Worm (Caenorhabditis elegans): Measurements from ENCODE around the gene cyp-13A3.

The cyp-13A3 gene

ce11 chrII:9738820-9739219, 54.3 kb downstream of the cyp-13A3 start (continued):
- no peak for TF ChIP-seq F49E8.2 (tag; optimal IDR thresholded peaks at IDR 0.05; ENCODE audit: borderline replicate concordance)
- peak; percentile 88 for TF ChIP-seq dve-1 (tag; optimal IDR thresholded peaks at IDR 0.05; ENCODE audit: insufficient read depth)
- peak; percentile 26 to 57 for TF ChIP-seq lsy-2 (tag; optimal IDR thresholded peaks at IDR 0.05)
- TF ChIP-seq daf-16 (GFP tag; optimal IDR thresholded peaks at IDR 0.05): peak in 1 of 2 experiments; percentile 63
- TF ChIP-seq daf-16 (tag; optimal IDR thresholded peaks at IDR 0.05): peak; percentile 66
- no peak for TF ChIP-seq jun-1 (tag; optimal IDR thresholded peaks at IDR 0.05)
- no peak for TF ChIP-seq rbr-2 (tag; optimal IDR thresholded peaks at IDR 0.05)
- no peak for TF ChIP-seq hif-1 (tag; optimal IDR thresholded peaks at IDR 0.05)
- TF ChIP-seq lin-29 (GFP tag; IDR thresholded peaks at IDR 0.05): no peak
- TF ChIP-seq tra-1 (GFP tag; IDR thresholded peaks at IDR 0.05): peak; percentile 90
- TF ChIP-seq saeg-2 (GFP tag; IDR thresholded peaks at IDR 0.05): 0 out of 2 replicates have a peak, but pooled peaks have one; percentile 15
- TF ChIP-seq nhr-6 (tag; optimal IDR thresholded peaks at IDR 0.05): peak; percentile 25
- no peak for TF ChIP-seq lir-3 (tag; optimal IDR thresholded peaks at IDR 0.05)
- no peak for TF ChIP-seq nhr-76 (tag; optimal IDR thresholded peaks at IDR 0.05)
- peak; percentile 92 for TF ChIP-seq php-3 (GFP tag; IDR thresholded peaks at IDR 0.05)
- no peak for TF ChIP-seq nhr-111 (GFP tag; optimal IDR thresholded peaks at IDR 0.05)
- no peak for TF ChIP-seq F44E2.7 (GFP tag; IDR thresholded peaks at IDR 0.05)
- peak; percentile 49; the same call in 1 of the 2 replicates for TF ChIP-seq lim-7 (GFP tag; IDR thresholded peaks at IDR 0.05)
- TF ChIP-seq nhr-77 (tag; optimal IDR thresholded peaks at IDR 0.05): peak; percentile 87
- TF ChIP-seq duxl-1 (tag; optimal IDR thresholded peaks at IDR 0.05; ENCODE audit: poor library complexity): no peak
- TF ChIP-seq skn-1 (tag; optimal IDR thresholded peaks at IDR 0.05): no peak
- peak; percentile 90 for TF ChIP-seq aha-1 (tag)
- no peak for TF ChIP-seq ceh-44 (GFP tag; IDR thresholded peaks at IDR 0.05)
- TF ChIP-seq mep-1 (tag; optimal IDR thresholded peaks at IDR 0.05): peak; percentile 31
- peak; percentile 65 for TF ChIP-seq ama-1 (optimal IDR thresholded peaks at IDR 0.05)
- peak; percentile 48; the same call in 1 of the 2 replicates for TF ChIP-seq lin-38 (GFP tag; IDR thresholded peaks at IDR 0.05)
- TF ChIP-seq dpl-1 (GFP tag; optimal IDR thresholded peaks at IDR 0.05): no peak
